Worm (Caenorhabditis elegans) whole organism, L4 larva: ENCODE data around the gene str-214.

Source experiments
- D1046.2 ChIP-seq: fragments of 200-800 bp; sonication (Bioruptor generic); IDR thresholded peaks from 2 replicates; pipeline ENCODE4 v1.3.6; 2022; ENCODE audit warnings: missing genetic modification characterization, missing compliant biosample characterization
- F49E8.2 ChIP-seq: sonication (generic microtip); optimal IDR thresholded peaks from 2 replicates; lab custom pipeline; 2016; ENCODE audit warnings: missing compliant biosample characterization, mild to moderate bottlenecking, missing genetic modification characterization, borderline replicate concordance
- Y105C5A.15 ChIP-seq: fragments of 200-800 bp; sonication (Bioruptor generic); IDR thresholded peaks from 2 replicates; pipeline ENCODE4 v1.3.6; 2022; ENCODE audit warnings: missing genetic modification characterization, missing compliant biosample characterization
- Y48G9A.11 ChIP-seq: fragments of 200-800 bp; sonication (Bioruptor generic); IDR thresholded peaks from 2 replicates; pipeline ENCODE4 v1.3.6; 2022; ENCODE audit warnings: missing genetic modification reagents, missing genetic modification characterization, missing compliant biosample characterization
- Y5F2A.4 ChIP-seq: fragments of 200-800 bp; sonication (Bioruptor generic); optimal IDR thresholded peaks from 2 replicates; lab custom pipeline; 2018; ENCODE audit warnings: mild to moderate bottlenecking, missing genetic modification characterization, missing compliant biosample characterization
- Y75B8A.6 ChIP-seq: fragments of 200-800 bp; sonication (Bioruptor generic); IDR thresholded peaks from 2 replicates; pipeline ENCODE4 v1.3.6; 2022; ENCODE audit warnings: missing genetic modification reagents, missing genetic modification characterization, missing compliant biosample characterization
- aha-1 ChIP-seq: fragments of 150-350 bp; peaks from one replicate; lab custom pipeline; 2014; ENCODE audit warnings: missing biosample characterization, missing genetic modification characterization
- ama-1 ChIP-seq: fragments of 150-350 bp; optimal IDR thresholded peaks from 2 replicates; lab custom pipeline; 2014; ENCODE audit warnings: inconsistent platforms, mixed read lengths
- attf-4 ChIP-seq: sonication (generic microtip); optimal IDR thresholded peaks from 3 replicates; lab custom pipeline; 2017; ENCODE audit warnings: missing biosample characterization, missing genetic modification characterization
- ceh-32 ChIP-seq: sonication (generic microtip); optimal IDR thresholded peaks from 2 replicates; lab custom pipeline; 2016; ENCODE audit warnings: mild to moderate bottlenecking, missing genetic modification characterization, missing compliant biosample characterization; ENCODE audit not compliant: poor library complexity
- ceh-44 ChIP-seq: fragments of 200-800 bp; sonication (Bioruptor generic); IDR thresholded peaks from 2 replicates; pipeline ENCODE4 v1.3.6; 2022; ENCODE audit warnings: missing genetic modification reagents, missing genetic modification characterization, missing compliant biosample characterization
- ceh-62 ChIP-seq: sonication (generic microtip); optimal IDR thresholded peaks from 2 replicates; lab custom pipeline; 2017; ENCODE audit warnings: missing biosample characterization, missing genetic modification characterization
- daf-12 ChIP-seq: fragments of 150-350 bp; optimal IDR thresholded peaks from 2 replicates; lab custom pipeline; 2014; ENCODE audit warnings: missing biosample characterization, missing genetic modification reagents, missing genetic modification characterization
- daf-19 ChIP-seq: fragments of 200-800 bp; sonication (Bioruptor generic); conservative IDR thresholded peaks from 2 replicates; pipeline ENCODE4 v1.3.6; 2022; ENCODE audit warnings: missing genetic modification characterization, missing compliant biosample characterization
- dmd-6 ChIP-seq: fragments of 200-800 bp; sonication (Bioruptor generic); IDR thresholded peaks from 2 replicates; pipeline ENCODE4 v1.3.6; 2022; ENCODE audit warnings: missing genetic modification reagents, missing genetic modification characterization, missing compliant biosample characterization
- dmd-8 ChIP-seq: fragments of 200-800 bp; sonication (Bioruptor generic); IDR thresholded peaks from 2 replicates; pipeline ENCODE4 v1.3.6; 2022; ENCODE audit warnings: missing genetic modification characterization, missing compliant biosample characterization
- duxl-1 ChIP-seq: sonication (generic microtip); optimal IDR thresholded peaks from 2 replicates; lab custom pipeline; 2016; ENCODE audit warnings: mild to moderate bottlenecking, missing genetic modification characterization, moderate library complexity, missing compliant biosample characterization; ENCODE audit not compliant: poor library complexity
- egl-27 ChIP-seq: sonication (generic microtip); optimal IDR thresholded peaks from 3 replicates; lab custom pipeline; 2017; ENCODE audit warnings: missing biosample characterization, missing genetic modification reagents, missing genetic modification characterization
- fkh-10 ChIP-seq: fragments of 150-350 bp; optimal IDR thresholded peaks from 2 replicates; lab custom pipeline; 2014; ENCODE audit warnings: missing biosample characterization, missing genetic modification reagents, missing genetic modification characterization
- fos-1 ChIP-seq: fragments of 150-350 bp; optimal IDR thresholded peaks from 2 replicates; lab custom pipeline; 2014; ENCODE audit warnings: missing biosample characterization, missing genetic modification characterization
- hlh-11 ChIP-seq: fragments of 200-800 bp; sonication (Bioruptor generic); optimal IDR thresholded peaks from 2 replicates; lab custom pipeline; 2018; ENCODE audit warnings: mild to moderate bottlenecking, missing genetic modification characterization, missing compliant biosample characterization
- hmg-1.1 ChIP-seq: fragments of 200-800 bp; sonication (Bioruptor generic); IDR thresholded peaks from 2 replicates; pipeline ENCODE4 v1.3.6; 2022; ENCODE audit warnings: missing genetic modification reagents, missing genetic modification characterization, missing compliant biosample characterization
- lim-7 ChIP-seq: fragments of 200-800 bp; sonication (Bioruptor generic); IDR thresholded peaks from 2 replicates; pipeline ENCODE4 v1.3.6; 2022; ENCODE audit warnings: missing genetic modification characterization, missing compliant biosample characterization
- lin-29 ChIP-seq: fragments of 200-800 bp; sonication (Bioruptor generic); IDR thresholded peaks from 2 replicates; pipeline ENCODE4 v1.3.6; 2022; ENCODE audit warnings: missing genetic modification reagents, missing genetic modification characterization, missing compliant biosample characterization
- lin-38 ChIP-seq: fragments of 200-800 bp; sonication (Bioruptor generic); IDR thresholded peaks from 2 replicates; pipeline ENCODE4 v1.3.6; 2022; ENCODE audit warnings: missing genetic modification reagents, missing genetic modification characterization, missing compliant biosample characterization
- lsy-2 ChIP-seq, 2 experiments: fragments of 150-350 bp in 1 of 2; sonication (generic microtip) in 1 of 2; optimal IDR thresholded peaks; 2 replicates each; lab custom pipeline; 2014 to 2017; ENCODE audit warnings: missing biosample characterization in 2 of 2, missing genetic modification characterization in 2 of 2
- mdl-1 ChIP-seq, 2 experiments: fragments of 150-350 bp in 1 of 2; sonication (generic microtip) in 1 of 2; optimal IDR thresholded peaks; 2 replicates each; lab custom pipeline; 2014 to 2017; ENCODE audit warnings: missing biosample characterization in 2 of 2, missing genetic modification characterization in 2 of 2
- mep-1 ChIP-seq: fragments of 150-350 bp; sonication (generic microtip); optimal IDR thresholded peaks from 3 replicates; lab custom pipeline; 2014; ENCODE audit warnings: missing biosample characterization, missing genetic modification characterization
- mes-2 ChIP-seq: sonication (generic microtip); optimal IDR thresholded peaks from 2 replicates; lab custom pipeline; 2016; ENCODE audit warnings: missing genotype, mild to moderate bottlenecking, missing genetic modification characterization, missing compliant biosample characterization; ENCODE audit not compliant: poor library complexity, severe bottlenecking
- mxl-2 ChIP-seq: fragments of 200-800 bp; sonication (Bioruptor generic); conservative IDR thresholded peaks from 2 replicates; pipeline ENCODE4 v1.3.6; 2022; ENCODE audit warnings: missing genetic modification reagents, missing genetic modification characterization, missing compliant biosample characterization
- mxl-3 ChIP-seq: fragments of 200-800 bp; sonication (Bioruptor generic); optimal IDR thresholded peaks from 2 replicates; lab custom pipeline; 2018; ENCODE audit warnings: mild to moderate bottlenecking, missing genetic modification characterization, missing compliant biosample characterization
- nhr-11 ChIP-seq: fragments of 150-350 bp; optimal IDR thresholded peaks from 2 replicates; lab custom pipeline; 2014; ENCODE audit warnings: missing biosample characterization, missing genetic modification characterization
- nhr-111 ChIP-seq: fragments of 200-800 bp; sonication (Bioruptor generic); optimal IDR thresholded peaks from 2 replicates; lab custom pipeline; 2018; ENCODE audit warnings: mild to moderate bottlenecking, missing genetic modification characterization, missing compliant biosample characterization
- nhr-237 ChIP-seq: sonication (generic microtip); optimal IDR thresholded peaks from 2 replicates; lab custom pipeline; 2017; ENCODE audit warnings: missing biosample characterization, missing genetic modification characterization
- nhr-25 ChIP-seq: sonication (generic microtip); optimal IDR thresholded peaks from 2 replicates; lab custom pipeline; 2017; ENCODE audit warnings: missing genetic modification characterization, mild to moderate bottlenecking, missing compliant biosample characterization, antibody characterized with exemption, moderate library complexity, borderline replicate concordance; ENCODE audit not compliant: insufficient read depth
- nhr-42 ChIP-seq: fragments of 200-800 bp; sonication (Bioruptor generic); IDR thresholded peaks from 2 replicates; pipeline ENCODE4 v1.3.6; 2022; ENCODE audit warnings: missing genetic modification characterization, missing compliant biosample characterization
- nhr-6 ChIP-seq: fragments of 150-350 bp; optimal IDR thresholded peaks from 2 replicates; lab custom pipeline; 2014; ENCODE audit warnings: missing biosample characterization, missing genetic modification characterization
- pha-4 ChIP-seq, 2 experiments: fragments of 150-350 bp in 1 of 2; fragments of 200-800 bp in 1 of 2; sonication (Bioruptor generic) in 1 of 2; IDR thresholded peaks in 1 of 2; optimal IDR thresholded peaks in 1 of 2; 2 replicates each; pipeline versions ENCODE4 v1.3.6 to Lab custom; 2014 to 2022; ENCODE audit warnings: missing genetic modification characterization in 2 of 2, missing genetic modification reagents in 2 of 2, missing biosample characterization in 1 of 2, missing compliant biosample characterization in 1 of 2
- rbr-2 ChIP-seq: sonication (generic microtip); optimal IDR thresholded peaks from 2 replicates; lab custom pipeline; 2016; ENCODE audit warnings: missing genotype, missing genetic modification characterization, missing compliant biosample characterization
- saeg-2 ChIP-seq: fragments of 200-800 bp; sonication (Bioruptor generic); IDR thresholded peaks from 2 replicates; pipeline ENCODE4 v1.3.6; 2022; ENCODE audit warnings: missing genetic modification reagents, missing genetic modification characterization, missing compliant biosample characterization
- sdz-12 ChIP-seq: fragments of 200-800 bp; sonication (Bioruptor generic); optimal IDR thresholded peaks from 2 replicates; lab custom pipeline; 2018; ENCODE audit warnings: mild to moderate bottlenecking, missing genetic modification characterization, missing compliant biosample characterization
- snpc-1.2 ChIP-seq: fragments of 200-800 bp; sonication (Bioruptor generic); IDR thresholded peaks from 2 replicates; pipeline ENCODE4 v1.3.6; 2022; ENCODE audit warnings: missing genetic modification reagents, missing genetic modification characterization, missing compliant biosample characterization
- snpc-4 ChIP-seq: fragments of 150-350 bp; optimal IDR thresholded peaks from 2 replicates; lab custom pipeline; 2014; ENCODE audit warnings: missing biosample characterization, missing genetic modification characterization
- spr-1 ChIP-seq: sonication (generic microtip); optimal IDR thresholded peaks from 2 replicates; lab custom pipeline; 2016; ENCODE audit warnings: mild to moderate bottlenecking, missing genetic modification characterization, missing compliant biosample characterization
- spr-3 ChIP-seq: fragments of 200-800 bp; sonication (Bioruptor generic); optimal IDR thresholded peaks from 2 replicates; lab custom pipeline; 2018; ENCODE audit warnings: mild to moderate bottlenecking, missing genetic modification characterization, missing compliant biosample characterization
- unc-62 ChIP-seq, 3 experiments: fragments of 150-350 bp in 1 of 3; sonication (generic microtip); optimal IDR thresholded peaks in 2 of 3; peaks in 1 of 3; 1 replicate in 1 of 3; 2 replicates in 2 of 3; lab custom pipeline; 2014 to 2017; ENCODE audit warnings: missing biosample characterization in 3 of 3, missing genetic modification characterization in 3 of 3, missing genetic modification reagents in 3 of 3, missing genotype in 1 of 3
- vab-7 ChIP-seq: fragments of 200-800 bp; sonication (Bioruptor generic); IDR thresholded peaks from 2 replicates; pipeline ENCODE4 v1.3.6; 2022; ENCODE audit warnings: missing genetic modification reagents, missing genetic modification characterization, missing compliant biosample characterization
- zip-11 ChIP-seq: fragments of 200-800 bp; sonication (Bioruptor generic); IDR thresholded peaks from 2 replicates; pipeline ENCODE4 v1.3.6; 2022; ENCODE audit warnings: missing genetic modification characterization, missing compliant biosample characterization

str-214 gene

ce11 chrV:16350061-16350460 is 35.0 kb downstream of the str-214 start:
- TF ChIP-seq aha-1 (tag; lab: Kevin White, UChicago): peak; percentile 60
- no peak for TF ChIP-seq mxl-2

ce11 chrV:16350775-16351378 is 35.8 kb downstream of the str-214 start:
- TF ChIP-seq hmg-1.1 (GFP tag; lab: Robert Waterston, UW): peak; percentile 77
- TF ChIP-seq spr-3 (GFP tag; lab: Kevin White, UChicago): no peak
- no peak for TF ChIP-seq lin-29 (GFP tag; lab: Robert Waterston, UW)
- no peak for TF ChIP-seq ceh-32 (tag; lab: Kevin White, UChicago)
- no peak for TF ChIP-seq ceh-44 (GFP tag; lab: Robert Waterston, UW)
- no peak for TF ChIP-seq Y75B8A.6 (GFP tag; lab: Robert Waterston, UW)
- TF ChIP-seq vab-7 (GFP tag; lab: Robert Waterston, UW): no peak
- no peak for TF ChIP-seq fos-1
- TF ChIP-seq fkh-10 (GFP tag; lab: Kevin White, UChicago): peak; percentile 62
- peak; percentile 78 for TF ChIP-seq dmd-6 (GFP tag; lab: Robert Waterston, UW)
- no peak for TF ChIP-seq zip-11 (GFP tag; lab: Robert Waterston, UW)
- peak; percentile 64 for TF ChIP-seq nhr-11
- no peak for TF ChIP-seq nhr-42
- no peak for TF ChIP-seq nhr-111 (GFP tag; lab: Kevin White, UChicago)
- no peak for TF ChIP-seq nhr-25 (tag; lab: Kevin White, UChicago)
- no peak for TF ChIP-seq snpc-1.2
- TF ChIP-seq Y48G9A.11 (GFP tag; lab: Robert Waterston, UW): no peak
- peak; percentile 45 for TF ChIP-seq mep-1
- TF ChIP-seq lim-7: no peak
- peak; percentile 9 to 75 for TF ChIP-seq mdl-1 (tag; optimal IDR thresholded peaks at IDR 0.05; lab: Kevin White, UChicago)
- TF ChIP-seq spr-1: no peak
- no peak for TF ChIP-seq attf-4 (tag; lab: Kevin White, UChicago)
- no peak for TF ChIP-seq Y5F2A.4 (GFP tag; lab: Kevin White, UChicago)
- TF ChIP-seq D1046.2: no peak
- no peak for TF ChIP-seq Y105C5A.15 (GFP tag; lab: Robert Waterston, UW)
- TF ChIP-seq ceh-62 (tag; lab: Kevin White, UChicago): no peak
- TF ChIP-seq dmd-8 (GFP tag; lab: Robert Waterston, UW): no peak
- no peak for TF ChIP-seq nhr-237 (tag; lab: Kevin White, UChicago)
- TF ChIP-seq lin-38 (GFP tag; lab: Robert Waterston, UW): no peak
- TF ChIP-seq duxl-1: no peak
- TF ChIP-seq ama-1: no peak
- TF ChIP-seq snpc-4: no peak
- TF ChIP-seq mes-2 (tag; lab: Kevin White, UChicago): peak; percentile 32
- peak; percentile 95 for TF ChIP-seq aha-1 (tag; lab: Kevin White, UChicago)
- TF ChIP-seq pha-4 (GFP tag; IDR thresholded peaks at IDR 0.05; lab: Robert Waterston, UW): no peak; the same call in 1 of the 2 replicates
- TF ChIP-seq pha-4 (tag; optimal IDR thresholded peaks at IDR 0.05; lab: Kevin White, UChicago): no peak
- peak; percentile 84 for TF ChIP-seq mxl-3 (GFP tag; lab: Kevin White, UChicago)
- TF ChIP-seq F49E8.2: no peak
- TF ChIP-seq daf-12 (tag; lab: Kevin White, UChicago): no peak
- no peak for TF ChIP-seq nhr-6 (tag; lab: Kevin White, UChicago)
- peak in 1 of 2 experiments; percentile 35 for TF ChIP-seq lsy-2 (tag; optimal IDR thresholded peaks at IDR 0.05; lab: Kevin White, UChicago)
- no peak for TF ChIP-seq saeg-2
- TF ChIP-seq egl-27 (tag; lab: Kevin White, UChicago): no peak
- TF ChIP-seq daf-19 (GFP tag; lab: Robert Waterston, UW): no peak
- no peak for TF ChIP-seq sdz-12 (GFP tag; lab: Kevin White, UChicago)
- peak; percentile 87 for TF ChIP-seq hlh-11 (tag; lab: Kevin White, UChicago)
- peak in 1 of 2 experiments; percentile 99 for TF ChIP-seq unc-62 (GFP tag; optimal IDR thresholded peaks at IDR 0.05 in 1 of 2; lab: Kevin White, UChicago)
- TF ChIP-seq unc-62 (tag; optimal IDR thresholded peaks at IDR 0.05; lab: Kevin White, UChicago): no peak
- peak; percentile 66 for TF ChIP-seq rbr-2 (tag; lab: Kevin White, UChicago)
